Worm (Caenorhabditis elegans) whole organism, young adult: ENCODE measurements around the gene C04E6.7.

Source experiments
- B0019.2 ChIP-seq: fragments of 200-800 bp; sonication (Bioruptor generic); conservative IDR thresholded peaks from 2 replicates; pipeline ENCODE4 v1.3.6; 2022; ENCODE audit warnings: missing genetic modification reagents, missing genetic modification characterization, missing compliant biosample characterization
- B0035.1 ChIP-seq: sonication (generic microtip); optimal IDR thresholded peaks from 2 replicates; lab custom pipeline; 2016; ENCODE audit warnings: missing genetic modification characterization, mild to moderate bottlenecking, missing compliant biosample characterization, missing genotype, missing genetic modification reagents
- C06A6.2 ChIP-seq: fragments of 200-800 bp; sonication (Bioruptor generic); conservative IDR thresholded peaks from 2 replicates; pipeline ENCODE4 v1.3.6; 2022; ENCODE audit warnings: missing genetic modification characterization, missing compliant biosample characterization
- F22D6.2 ChIP-seq: sonication (generic microtip); optimal IDR thresholded peaks from 2 replicates; lab custom pipeline; 2016; ENCODE audit warnings: mild to moderate bottlenecking, missing genetic modification characterization, missing compliant biosample characterization
- F33H1.4 ChIP-seq: fragments of 200-800 bp; sonication (Bioruptor generic); IDR thresholded peaks from 2 replicates; pipeline ENCODE4 v1.3.6; 2022; ENCODE audit warnings: missing genetic modification reagents, missing genetic modification characterization, missing compliant biosample characterization
- F37B4.10 ChIP-seq: fragments of 200-800 bp; sonication (Bioruptor generic); IDR thresholded peaks from 2 replicates; pipeline ENCODE4 v1.3.6; 2022; ENCODE audit warnings: missing genetic modification characterization, missing compliant biosample characterization
- F55B11.4 ChIP-seq: sonication (generic microtip); optimal IDR thresholded peaks from 2 replicates; lab custom pipeline; 2016; ENCODE audit warnings: missing compliant biosample characterization, missing genetic modification characterization, borderline replicate concordance; ENCODE audit not compliant: insufficient read depth
- F57A8.1 ChIP-seq: fragments of 200-800 bp; sonication (Bioruptor generic); optimal IDR thresholded peaks from 2 replicates; lab custom pipeline; 2018; ENCODE audit warnings: mild to moderate bottlenecking, missing genetic modification characterization, moderate library complexity, missing compliant biosample characterization
- F57C9.4 ChIP-seq: sonication (generic microtip); optimal IDR thresholded peaks from 2 replicates; lab custom pipeline; 2017; ENCODE audit warnings: mild to moderate bottlenecking, missing genetic modification characterization, missing compliant biosample characterization
- K11D2.4 ChIP-seq: fragments of 200-800 bp; sonication (Bioruptor generic); IDR thresholded peaks from 2 replicates; pipeline ENCODE4 v1.3.6; 2022; ENCODE audit warnings: missing genetic modification reagents, missing genetic modification characterization, missing compliant biosample characterization
- K12H6.12 ChIP-seq: fragments of 200-800 bp; sonication (Bioruptor generic); optimal IDR thresholded peaks from 2 replicates; lab custom pipeline; 2018; ENCODE audit warnings: mild to moderate bottlenecking, missing genetic modification characterization, missing compliant biosample characterization
- Y53F4B.3 ChIP-seq: fragments of 200-800 bp; sonication (Bioruptor generic); IDR thresholded peaks from 2 replicates; pipeline ENCODE4 v1.3.6; 2022; ENCODE audit warnings: missing genetic modification reagents, missing genetic modification characterization, missing compliant biosample characterization
- Y56A3A.18 ChIP-seq: fragments of 200-800 bp; sonication (Bioruptor generic); IDR thresholded peaks from 2 replicates; pipeline ENCODE4 v1.3.6; 2022; ENCODE audit warnings: missing genetic modification reagents, missing genetic modification characterization, missing compliant biosample characterization
- Y67H2A.10 ChIP-seq: fragments of 200-800 bp; sonication (Bioruptor generic); conservative IDR thresholded peaks from 2 replicates; pipeline ENCODE4 v1.3.6; 2022; ENCODE audit warnings: missing genetic modification reagents, missing genetic modification characterization, missing compliant biosample characterization
- ama-1 ChIP-seq, 3 experiments: fragments of 150-350 bp in 1 of 3; sonication (generic microtip) in 2 of 3; optimal IDR thresholded peaks; 2 replicates each; lab custom pipeline; 2014 to 2018; ENCODE audit warnings: missing biosample characterization in 2 of 3, missing genetic modification characterization in 2 of 3, missing genetic modification reagents in 2 of 3
- aptf-2 ChIP-seq: fragments of 200-800 bp; sonication (Bioruptor generic); conservative IDR thresholded peaks from 2 replicates; pipeline ENCODE4 v1.3.6; 2022; ENCODE audit warnings: missing genetic modification reagents, missing genetic modification characterization, missing compliant biosample characterization
- atf-7 ChIP-seq: sonication (generic microtip); optimal IDR thresholded peaks from 2 replicates; lab custom pipeline; 2017; ENCODE audit warnings: mild to moderate bottlenecking, missing genetic modification characterization, missing compliant biosample characterization
- athp-1 ChIP-seq: sonication (generic microtip); optimal IDR thresholded peaks from 2 replicates; lab custom pipeline; 2017; ENCODE audit warnings: mild to moderate bottlenecking, missing genetic modification characterization, missing compliant biosample characterization
- attf-5 ChIP-seq: fragments of 200-800 bp; sonication (Bioruptor generic); optimal IDR thresholded peaks from 2 replicates; lab custom pipeline; 2018; ENCODE audit warnings: mild to moderate bottlenecking, missing genetic modification characterization, missing compliant biosample characterization
- bed-2 ChIP-seq: fragments of 200-800 bp; sonication (Bioruptor generic); IDR thresholded peaks from 2 replicates; pipeline ENCODE4 v1.3.6; 2022; ENCODE audit warnings: missing genetic modification reagents, missing genetic modification characterization, missing compliant biosample characterization
- ccch-3 ChIP-seq: fragments of 200-800 bp; sonication (Bioruptor generic); optimal IDR thresholded peaks from 2 replicates; lab custom pipeline; 2018; ENCODE audit warnings: mild to moderate bottlenecking, missing genetic modification characterization, missing compliant biosample characterization
- ceh-27 ChIP-seq: fragments of 200-800 bp; sonication (Bioruptor generic); optimal IDR thresholded peaks from 2 replicates; lab custom pipeline; 2018; ENCODE audit warnings: mild to moderate bottlenecking, missing genetic modification characterization, moderate library complexity, missing compliant biosample characterization
- ceh-91 ChIP-seq: fragments of 200-800 bp; sonication (Bioruptor generic); IDR thresholded peaks from 2 replicates; pipeline ENCODE4 v1.3.6; 2022; ENCODE audit warnings: missing genetic modification reagents, missing genetic modification characterization, missing compliant biosample characterization
- efl-1 ChIP-seq: fragments of 150-350 bp; optimal IDR thresholded peaks from 2 replicates; lab custom pipeline; 2014; ENCODE audit warnings: missing biosample characterization, missing genetic modification reagents, missing genetic modification characterization
- ekl-4 ChIP-seq: fragments of 200-800 bp; sonication (Bioruptor generic); IDR thresholded peaks from 2 replicates; pipeline ENCODE4 v1.3.6; 2022; ENCODE audit warnings: missing genetic modification reagents, missing genetic modification characterization, missing compliant biosample characterization
- gei-17 ChIP-seq: fragments of 200-800 bp; sonication (Bioruptor generic); optimal IDR thresholded peaks from 2 replicates; lab custom pipeline; 2018; ENCODE audit warnings: mild to moderate bottlenecking, missing genetic modification characterization, missing compliant biosample characterization
- him-1 ChIP-seq: sonication (generic microtip); optimal IDR thresholded peaks from 2 replicates; lab custom pipeline; 2016; ENCODE audit warnings: missing genotype, missing genetic modification reagents, missing genetic modification characterization, missing compliant biosample characterization
- hmg-20 ChIP-seq: fragments of 200-800 bp; sonication (Bioruptor generic); IDR thresholded peaks from 2 replicates; pipeline ENCODE4 v1.3.6; 2022; ENCODE audit warnings: missing genetic modification reagents, missing genetic modification characterization, missing compliant biosample characterization
- lin-35 ChIP-seq, 3 experiments: fragments of 150-350 bp in 2 of 3; sonication (generic microtip) in 1 of 3; optimal IDR thresholded peaks; 2 replicates each; lab custom pipeline; 2014 to 2018; ENCODE audit warnings: missing biosample characterization in 3 of 3, missing genetic modification characterization in 3 of 3, missing genetic modification reagents in 3 of 3
- lin-40 ChIP-seq: sonication (generic microtip); optimal IDR thresholded peaks from 2 replicates; lab custom pipeline; 2016; ENCODE audit warnings: missing genetic modification characterization, mild to moderate bottlenecking, missing compliant biosample characterization, missing genotype, missing genetic modification reagents
- lir-1 ChIP-seq: fragments of 200-800 bp; sonication (Bioruptor generic); conservative IDR thresholded peaks from 2 replicates; pipeline ENCODE4 v1.3.6; 2022; ENCODE audit warnings: missing genetic modification reagents, missing genetic modification characterization, missing compliant biosample characterization
- lsl-1 ChIP-seq: fragments of 200-800 bp; sonication (Bioruptor generic); optimal IDR thresholded peaks from 2 replicates; lab custom pipeline; 2018; ENCODE audit warnings: mild to moderate bottlenecking, missing genetic modification characterization, moderate library complexity, missing compliant biosample characterization
- madf-10 ChIP-seq: sonication (generic microtip); optimal IDR thresholded peaks from 2 replicates; lab custom pipeline; 2016; ENCODE audit warnings: mild to moderate bottlenecking, missing genetic modification characterization, missing compliant biosample characterization
- madf-3 ChIP-seq: fragments of 200-800 bp; sonication (Bioruptor generic); IDR thresholded peaks from 2 replicates; pipeline ENCODE4 v1.3.6; 2022; ENCODE audit warnings: missing genetic modification reagents, missing genetic modification characterization, missing compliant biosample characterization
- madf-6 ChIP-seq: fragments of 200-800 bp; sonication (Bioruptor generic); IDR thresholded peaks from 2 replicates; pipeline ENCODE4 v1.3.6; 2022; ENCODE audit warnings: missing genetic modification reagents, missing genetic modification characterization, missing compliant biosample characterization
- madf-8 ChIP-seq: fragments of 200-800 bp; sonication (Bioruptor generic); conservative IDR thresholded peaks from 2 replicates; pipeline ENCODE4 v1.3.6; 2022; ENCODE audit warnings: missing genetic modification reagents, missing genetic modification characterization, missing compliant biosample characterization
- mel-28 ChIP-seq: sonication (generic microtip); optimal IDR thresholded peaks from 2 replicates; lab custom pipeline; 2016; ENCODE audit warnings: borderline replicate concordance, mild to moderate bottlenecking, missing genetic modification characterization, missing compliant biosample characterization
- nhr-27 ChIP-seq: fragments of 200-800 bp; sonication (Bioruptor generic); optimal IDR thresholded peaks from 2 replicates; lab custom pipeline; 2018; ENCODE audit warnings: mild to moderate bottlenecking, missing genetic modification characterization, moderate library complexity, missing compliant biosample characterization
- pbrm-1 ChIP-seq: fragments of 200-800 bp; sonication (Bioruptor generic); IDR thresholded peaks from 2 replicates; pipeline ENCODE4 v1.3.6; 2022; ENCODE audit warnings: missing genetic modification reagents, missing genetic modification characterization, missing compliant biosample characterization
- rec-8 ChIP-seq, 2 experiments: sonication (generic microtip); optimal IDR thresholded peaks; 2 replicates each; lab custom pipeline; 2016; ENCODE audit warnings: mild to moderate bottlenecking in 2 of 2, missing genetic modification characterization in 2 of 2, missing genetic modification reagents in 2 of 2, missing genotype in 2 of 2, missing biosample characterization in 1 of 2, missing compliant biosample characterization in 1 of 2, moderate library complexity in 1 of 2
- sea-2 ChIP-seq: fragments of 200-800 bp; sonication (Bioruptor generic); IDR thresholded peaks from 2 replicates; pipeline ENCODE4 v1.3.6; 2022; ENCODE audit warnings: missing genetic modification characterization, missing compliant biosample characterization
- snpc-3.4 ChIP-seq: sonication (generic microtip); optimal IDR thresholded peaks from 2 replicates; lab custom pipeline; 2017; ENCODE audit warnings: missing genetic modification characterization, mild to moderate bottlenecking, missing compliant biosample characterization, antibody characterized with exemption, moderate library complexity, missing genotype, missing genetic modification reagents
- somi-1 ChIP-seq: fragments of 200-800 bp; sonication (Bioruptor generic); optimal IDR thresholded peaks from 2 replicates; lab custom pipeline; 2018; ENCODE audit warnings: mild to moderate bottlenecking, missing genetic modification characterization, missing compliant biosample characterization
- tbx-9 ChIP-seq: sonication (generic microtip); optimal IDR thresholded peaks from 2 replicates; lab custom pipeline; 2016; ENCODE audit warnings: borderline replicate concordance, missing genetic modification characterization, inconsistent platforms, missing compliant biosample characterization
- unc-130 ChIP-seq: sonication (generic microtip); optimal IDR thresholded peaks from 2 replicates; lab custom pipeline; 2016; ENCODE audit warnings: missing genetic modification reagents, missing genetic modification characterization, missing compliant biosample characterization
- zim-3 ChIP-seq: sonication (generic microtip); optimal IDR thresholded peaks from 2 replicates; lab custom pipeline; 2017; ENCODE audit warnings: mild to moderate bottlenecking, missing genetic modification characterization, moderate library complexity, missing compliant biosample characterization
- ztf-18 ChIP-seq: sonication (generic microtip); optimal IDR thresholded peaks from 2 replicates; lab custom pipeline; 2016; ENCODE audit warnings: missing genotype, mild to moderate bottlenecking, missing genetic modification characterization, missing compliant biosample characterization

Gene C04E6.7

DNA sequence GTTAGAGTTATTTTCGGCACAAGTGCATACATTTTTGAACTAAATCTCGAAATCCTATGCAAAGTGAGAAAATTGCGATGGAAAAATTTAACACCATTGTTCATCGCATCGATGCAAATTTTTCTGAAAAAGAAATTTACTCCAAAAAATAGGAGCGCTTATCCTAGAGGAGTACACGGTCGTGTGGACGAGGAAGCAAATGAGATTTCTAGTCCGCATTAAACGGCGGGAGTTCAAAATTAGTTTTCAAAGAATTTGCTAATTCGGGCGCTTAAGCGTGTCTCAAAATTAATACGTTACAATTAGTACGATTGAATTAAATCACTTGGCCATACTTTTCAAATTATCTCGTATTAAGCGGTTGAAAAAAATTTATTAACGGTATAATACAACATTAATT lies 24.6 kb downstream of the C04E6.7 start, which contains the start of gene lrpr-1 (continued):
- TF ChIP-seq hmg-20 (GFP tag; lab: Robert Waterston, UW), result peak; percentile 53; the same call in 1 of the 2 replicates
- peak; percentile 73 for TF ChIP-seq lir-1 (GFP tag; lab: Robert Waterston, UW)
- peak; percentile 78 for TF ChIP-seq K11D2.4 (GFP tag; lab: Robert Waterston, UW)
- TF ChIP-seq somi-1 (GFP tag; lab: Kevin White, UChicago), result peak; percentile 16
- peak; percentile 65 for TF ChIP-seq madf-10 (tag; lab: Kevin White, UChicago)
- no peak for TF ChIP-seq ama-1 (optimal IDR thresholded peaks at IDR 0.05; lab: Kevin White, UChicago)
- no peak for TF ChIP-seq ama-1 (GFP tag; optimal IDR thresholded peaks at IDR 0.05; lab: Kevin White, UChicago)
- TF ChIP-seq B0035.1 (tag; lab: Kevin White, UChicago), result peak; percentile 12
- TF ChIP-seq lin-40 (tag; lab: Kevin White, UChicago), result no peak
- no peak for TF ChIP-seq F57A8.1 (GFP tag; lab: Kevin White, UChicago)
- no peak for TF ChIP-seq F37B4.10
- TF ChIP-seq ztf-18 (tag; lab: Kevin White, UChicago), result peak; percentile 28
- no peak for TF ChIP-seq tbx-9
- no peak for TF ChIP-seq gei-17
- TF ChIP-seq sea-2, result 0 out of 2 replicates have a peak, but pooled peaks have one; percentile 34
- TF ChIP-seq madf-6 (GFP tag; lab: Robert Waterston, UW), result peak; percentile 85
- peak; percentile 70; the same call in 1 of the 2 replicates for TF ChIP-seq F33H1.4 (GFP tag; lab: Robert Waterston, UW)
- 0 out of 2 replicates have a peak, but pooled peaks have one; percentile 42 for TF ChIP-seq C06A6.2 (GFP tag; lab: Robert Waterston, UW)
- TF ChIP-seq snpc-3.4, result peak; percentile 42
- TF ChIP-seq K12H6.12 (tag; lab: Kevin White, UChicago), result peak; percentile 80
- TF ChIP-seq ceh-27, result peak; percentile 89
- 0 out of 2 replicates have a peak, but pooled peaks have one; percentile 44 for TF ChIP-seq pbrm-1 (GFP tag; lab: Robert Waterston, UW)
- TF ChIP-seq lsl-1 (GFP tag; lab: Kevin White, UChicago), result peak; percentile 53
- TF ChIP-seq atf-7 (tag; lab: Kevin White, UChicago), result no peak
- TF ChIP-seq unc-130 (GFP tag; lab: Kevin White, UChicago), result peak; percentile 95
- TF ChIP-seq aptf-2 (GFP tag; lab: Robert Waterston, UW), result peak; percentile 79
- TF ChIP-seq rec-8 (tag; optimal IDR thresholded peaks at IDR 0.05; lab: Kevin White, UChicago), result peak; percentile 48 to 90
- TF ChIP-seq madf-8, result peak; percentile 74
- peak; percentile 14 for TF ChIP-seq F57C9.4 (tag; lab: Kevin White, UChicago)
- TF ChIP-seq Y56A3A.18 (GFP tag; lab: Robert Waterston, UW), result no peak
- no peak for TF ChIP-seq Y53F4B.3 (GFP tag; lab: Robert Waterston, UW)
- no peak for TF ChIP-seq F55B11.4 (tag; lab: Kevin White, UChicago)
- no peak for TF ChIP-seq B0019.2 (GFP tag; lab: Robert Waterston, UW)
- TF ChIP-seq mel-28 (tag; lab: Kevin White, UChicago), result peak; percentile 51
- peak; percentile 79 for TF ChIP-seq efl-1
- peak; percentile 73 for TF ChIP-seq ekl-4
- TF ChIP-seq attf-5 (GFP tag; lab: Kevin White, UChicago), result no peak
- TF ChIP-seq lin-35 (GFP tag; optimal IDR thresholded peaks at IDR 0.05; lab: Kevin White, UChicago), result peak; percentile 65 to 95 (median 67)
- peak; percentile 87 for TF ChIP-seq zim-3
- peak; percentile 52; the same call in 1 of the 2 replicates for TF ChIP-seq Y67H2A.10
- TF ChIP-seq athp-1 (tag; lab: Kevin White, UChicago), result peak; percentile 39
- TF ChIP-seq madf-3 (GFP tag; lab: Robert Waterston, UW), result peak; percentile 87
- peak; percentile 62 for TF ChIP-seq him-1 (tag; lab: Kevin White, UChicago)
- no peak for TF ChIP-seq nhr-27 (tag; lab: Kevin White, UChicago)
- TF ChIP-seq bed-2 (GFP tag; lab: Robert Waterston, UW), result peak; percentile 88
- TF ChIP-seq ccch-3, result peak; percentile 73
- peak; percentile 52 for TF ChIP-seq ceh-91
- TF ChIP-seq F22D6.2 (tag; lab: Kevin White, UChicago), result peak; percentile 48
